Worm (Caenorhabditis elegans) whole organism, L1 larva: Measurements from ENCODE around the gene C15H9.11.

Experiments used
- Y116A8C.19 ChIP-seq: sonication (generic microtip); optimal IDR thresholded peaks from 2 replicates; lab custom pipeline; 2016; ENCODE audit warnings: missing compliant biosample characterization, missing genetic modification characterization, borderline replicate concordance
- aha-1 ChIP-seq: fragments of 150-350 bp; optimal IDR thresholded peaks from 2 replicates; lab custom pipeline; 2014; ENCODE audit warnings: missing biosample characterization, missing genetic modification characterization
- alr-1 ChIP-seq: fragments of 200-800 bp; sonication (Bioruptor generic); optimal IDR thresholded peaks from 2 replicates; lab custom pipeline; 2018; ENCODE audit warnings: borderline replicate concordance, mild to moderate bottlenecking, missing genetic modification characterization, missing compliant biosample characterization
- aly-2 ChIP-seq: fragments of 150-350 bp; optimal IDR thresholded peaks from 2 replicates; lab custom pipeline; 2014; ENCODE audit warnings: missing biosample characterization, missing genetic modification characterization
- blmp-1 ChIP-seq: fragments of 150-350 bp; optimal IDR thresholded peaks from 2 replicates; lab custom pipeline; 2014; ENCODE audit warnings: missing biosample characterization, missing genetic modification characterization
- ceh-63 ChIP-seq: fragments of 200-800 bp; sonication (Bioruptor generic); optimal IDR thresholded peaks from 2 replicates; lab custom pipeline; 2018; ENCODE audit warnings: mild to moderate bottlenecking, missing genetic modification characterization, missing compliant biosample characterization
- ceh-8 ChIP-seq: fragments of 200-800 bp; sonication (Bioruptor generic); optimal IDR thresholded peaks from 2 replicates; lab custom pipeline; 2018; ENCODE audit warnings: mild to moderate bottlenecking, missing genetic modification characterization, moderate library complexity, missing compliant biosample characterization
- ceh-82 ChIP-seq, 3 experiments: fragments of 150-350 bp in 1 of 3; sonication (generic microtip) in 2 of 3; optimal IDR thresholded peaks; 2 replicates each; lab custom pipeline; 2014 to 2017; ENCODE audit warnings: missing biosample characterization in 3 of 3, missing genetic modification characterization in 3 of 3
- dpl-1 ChIP-seq, 3 experiments: fragments of 150-350 bp in 2 of 3; sonication (generic microtip) in 1 of 3; optimal IDR thresholded peaks; 2 replicates each; lab custom pipeline; 2014 to 2017; ENCODE audit warnings: missing biosample characterization in 3 of 3, missing genetic modification characterization in 3 of 3, missing genetic modification reagents in 3 of 3
- dsc-1 ChIP-seq: sonication (generic microtip); optimal IDR thresholded peaks from 2 replicates; lab custom pipeline; 2016; ENCODE audit warnings: mild to moderate bottlenecking, missing genetic modification characterization, missing compliant biosample characterization
- efl-1 ChIP-seq, 4 experiments: fragments of 150-350 bp; optimal IDR thresholded peaks in 3 of 4; peaks in 1 of 4; 1 replicate in 1 of 4; 2 replicates in 3 of 4; lab custom pipeline; 2014; ENCODE audit warnings: missing biosample characterization in 2 of 4, missing genetic modification characterization in 2 of 4, missing genetic modification reagents in 2 of 4
- efl-3 ChIP-seq: fragments of 200-800 bp; sonication (Bioruptor generic); optimal IDR thresholded peaks from 2 replicates; lab custom pipeline; 2018; ENCODE audit warnings: mild to moderate bottlenecking, missing genetic modification characterization, missing compliant biosample characterization
- elt-2 ChIP-seq: sonication (generic microtip); optimal IDR thresholded peaks from 2 replicates; lab custom pipeline; 2016; ENCODE audit warnings: missing genetic modification characterization, mild to moderate bottlenecking, inconsistent platforms, missing compliant biosample characterization, missing genetic modification reagents
- fkh-10 ChIP-seq: sonication (generic microtip); optimal IDR thresholded peaks from 2 replicates; lab custom pipeline; 2017; ENCODE audit warnings: missing biosample characterization, missing genetic modification reagents, missing genetic modification characterization
- fkh-4 ChIP-seq: sonication (generic microtip); optimal IDR thresholded peaks from 2 replicates; lab custom pipeline; 2016; ENCODE audit warnings: missing compliant biosample characterization, missing genetic modification characterization, borderline replicate concordance
- hlh-4 ChIP-seq: sonication (generic microtip); optimal IDR thresholded peaks from 2 replicates; lab custom pipeline; 2016; ENCODE audit warnings: mild to moderate bottlenecking, missing genetic modification characterization, missing compliant biosample characterization
- hpl-2 ChIP-seq: fragments of 150-350 bp; optimal IDR thresholded peaks from 2 replicates; lab custom pipeline; 2014; ENCODE audit warnings: missing biosample characterization, missing genetic modification reagents, missing genetic modification characterization
- irx-1 ChIP-seq: sonication (generic microtip); optimal IDR thresholded peaks from 2 replicates; lab custom pipeline; 2016; ENCODE audit warnings: missing genetic modification characterization, missing compliant biosample characterization
- lin-13 ChIP-seq: fragments of 150-350 bp; optimal IDR thresholded peaks from 2 replicates; lab custom pipeline; 2014; ENCODE audit warnings: missing biosample characterization, missing genetic modification reagents, missing genetic modification characterization
- lin-14 ChIP-seq: fragments of 200-800 bp; sonication (Bioruptor generic); optimal IDR thresholded peaks from 2 replicates; lab custom pipeline; 2018; ENCODE audit warnings: mild to moderate bottlenecking, missing genetic modification characterization, moderate library complexity, missing compliant biosample characterization
- lin-15B ChIP-seq: fragments of 150-350 bp; sonication (generic microtip); optimal IDR thresholded peaks from 3 replicates; lab custom pipeline; 2014; ENCODE audit warnings: missing biosample characterization, missing genetic modification characterization
- lin-39 ChIP-seq: fragments of 150-350 bp; optimal IDR thresholded peaks from 2 replicates; lab custom pipeline; 2014; ENCODE audit warnings: missing biosample characterization, missing genetic modification reagents, missing genetic modification characterization
- lsy-2 ChIP-seq, 2 experiments: fragments of 150-350 bp; optimal IDR thresholded peaks; 2 replicates each; lab custom pipeline; 2014; ENCODE audit warnings: missing biosample characterization in 2 of 2, missing genetic modification characterization in 2 of 2
- mab-9 ChIP-seq: fragments of 200-800 bp; sonication (Bioruptor generic); IDR thresholded peaks from 2 replicates; pipeline ENCODE4 v1.3.6; 2022; ENCODE audit warnings: missing genetic modification reagents, missing genetic modification characterization, missing compliant biosample characterization
- mef-2 ChIP-seq: fragments of 150-350 bp; optimal IDR thresholded peaks from 2 replicates; lab custom pipeline; 2014; ENCODE audit warnings: missing biosample characterization, missing genetic modification characterization
- mep-1 ChIP-seq: fragments of 150-350 bp; optimal IDR thresholded peaks from 2 replicates; lab custom pipeline; 2014; ENCODE audit warnings: missing biosample characterization, missing genetic modification characterization
- nhr-11 ChIP-seq: fragments of 150-350 bp; optimal IDR thresholded peaks from 2 replicates; lab custom pipeline; 2014; ENCODE audit warnings: missing biosample characterization, missing genetic modification characterization
- nhr-47 ChIP-seq: sonication (generic microtip); optimal IDR thresholded peaks from 2 replicates; lab custom pipeline; 2016; ENCODE audit warnings: mild to moderate bottlenecking, missing genetic modification characterization, moderate library complexity, missing compliant biosample characterization
- nhr-71 ChIP-seq: sonication (generic microtip); optimal IDR thresholded peaks from 2 replicates; lab custom pipeline; 2016; ENCODE audit warnings: mild to moderate bottlenecking, missing genetic modification characterization, moderate library complexity, missing compliant biosample characterization
- nhr-76 ChIP-seq: sonication (generic microtip); optimal IDR thresholded peaks from 2 replicates; lab custom pipeline; 2017; ENCODE audit warnings: missing biosample characterization, missing genetic modification characterization
- nhr-84 ChIP-seq: sonication (generic microtip); optimal IDR thresholded peaks from 2 replicates; lab custom pipeline; 2017; ENCODE audit warnings: missing biosample characterization, missing genetic modification characterization
- nhr-85 ChIP-seq: sonication (generic microtip); peaks from one replicate; lab custom pipeline; 2016; ENCODE audit warnings: missing genetic modification characterization, inconsistent platforms, missing compliant biosample characterization
- nhr-90 ChIP-seq: sonication (generic microtip); optimal IDR thresholded peaks from 2 replicates; lab custom pipeline; 2016; ENCODE audit warnings: mild to moderate bottlenecking, missing genetic modification characterization, missing compliant biosample characterization; ENCODE audit not compliant: poor library complexity
- pag-3 ChIP-seq: sonication (generic microtip); optimal IDR thresholded peaks from 2 replicates; lab custom pipeline; 2017; ENCODE audit warnings: missing genetic modification characterization, mild to moderate bottlenecking, missing compliant biosample characterization, antibody characterized with exemption, borderline replicate concordance; ENCODE audit not compliant: insufficient read depth
- pqm-1 ChIP-seq: sonication (generic microtip); optimal IDR thresholded peaks from 3 replicates; lab custom pipeline; 2017; ENCODE audit warnings: missing biosample characterization, missing genetic modification characterization
- skn-1 ChIP-seq: fragments of 150-350 bp; optimal IDR thresholded peaks from 2 replicates; lab custom pipeline; 2014; ENCODE audit warnings: missing biosample characterization, missing genetic modification characterization
- sup-37 ChIP-seq: fragments of 200-800 bp; sonication (Bioruptor generic); optimal IDR thresholded peaks from 2 replicates; lab custom pipeline; 2018; ENCODE audit warnings: mild to moderate bottlenecking, missing genetic modification characterization, missing compliant biosample characterization
- tbx-2 ChIP-seq: sonication (generic microtip); optimal IDR thresholded peaks from 2 replicates; lab custom pipeline; 2016; ENCODE audit warnings: missing genetic modification characterization, missing compliant biosample characterization
- unc-30 ChIP-seq: sonication (generic microtip); optimal IDR thresholded peaks from 2 replicates; lab custom pipeline; 2017; ENCODE audit warnings: missing biosample characterization, missing genetic modification characterization
- unc-86 ChIP-seq: sonication (generic microtip); optimal IDR thresholded peaks from 2 replicates; lab custom pipeline; 2016; ENCODE audit warnings: missing genetic modification characterization, missing compliant biosample characterization
- vab-15 ChIP-seq: sonication (generic microtip); optimal IDR thresholded peaks from 2 replicates; lab custom pipeline; 2017; ENCODE audit warnings: missing genotype, mild to moderate bottlenecking, missing genetic modification characterization, missing compliant biosample characterization
- xbp-1 ChIP-seq: sonication (generic microtip); optimal IDR thresholded peaks from 2 replicates; lab custom pipeline; 2016; ENCODE audit warnings: missing genetic modification characterization, missing compliant biosample characterization
- zag-1 ChIP-seq: fragments of 150-350 bp; optimal IDR thresholded peaks from 2 replicates; lab custom pipeline; 2014; ENCODE audit warnings: missing biosample characterization, missing genetic modification characterization
- ztf-11 ChIP-seq, 2 experiments: sonication (generic microtip); optimal IDR thresholded peaks; 2 replicates each; lab custom pipeline; 2016 to 2017; ENCODE audit warnings: missing genetic modification characterization in 2 of 2, missing biosample characterization in 1 of 2, missing compliant biosample characterization in 1 of 2
- ztf-4 ChIP-seq: fragments of 150-350 bp; optimal IDR thresholded peaks from 2 replicates; lab custom pipeline; 2014; ENCODE audit warnings: missing biosample characterization, missing genetic modification characterization

Gene C15H9.11

DNA sequence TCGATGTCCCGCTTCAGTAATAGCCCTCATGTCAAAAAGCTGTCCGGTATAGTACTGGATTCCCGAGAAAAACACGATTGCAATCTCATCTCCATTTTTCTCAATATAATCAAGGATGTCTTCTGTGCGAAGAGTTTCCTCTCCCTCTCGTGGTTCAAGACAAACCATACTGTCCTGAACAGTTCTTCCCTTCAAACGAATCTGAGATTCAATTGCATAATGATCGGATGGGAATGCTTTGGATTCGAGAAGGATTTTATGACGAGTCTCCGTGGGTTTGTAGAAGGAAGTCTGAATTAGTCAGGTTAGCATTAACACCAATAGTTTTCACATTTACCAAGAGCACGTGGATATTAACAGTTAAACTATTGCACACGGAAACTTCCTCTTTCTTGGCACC is 4.8 kb upstream of the C15H9.11 start:
- no peak for TF ChIP-seq ceh-82 (tag; optimal IDR thresholded peaks at IDR 0.05; lab: Kevin White, UChicago)
- TF ChIP-seq mab-9 = no peak
- no peak for TF ChIP-seq Y116A8C.19

DNA sequence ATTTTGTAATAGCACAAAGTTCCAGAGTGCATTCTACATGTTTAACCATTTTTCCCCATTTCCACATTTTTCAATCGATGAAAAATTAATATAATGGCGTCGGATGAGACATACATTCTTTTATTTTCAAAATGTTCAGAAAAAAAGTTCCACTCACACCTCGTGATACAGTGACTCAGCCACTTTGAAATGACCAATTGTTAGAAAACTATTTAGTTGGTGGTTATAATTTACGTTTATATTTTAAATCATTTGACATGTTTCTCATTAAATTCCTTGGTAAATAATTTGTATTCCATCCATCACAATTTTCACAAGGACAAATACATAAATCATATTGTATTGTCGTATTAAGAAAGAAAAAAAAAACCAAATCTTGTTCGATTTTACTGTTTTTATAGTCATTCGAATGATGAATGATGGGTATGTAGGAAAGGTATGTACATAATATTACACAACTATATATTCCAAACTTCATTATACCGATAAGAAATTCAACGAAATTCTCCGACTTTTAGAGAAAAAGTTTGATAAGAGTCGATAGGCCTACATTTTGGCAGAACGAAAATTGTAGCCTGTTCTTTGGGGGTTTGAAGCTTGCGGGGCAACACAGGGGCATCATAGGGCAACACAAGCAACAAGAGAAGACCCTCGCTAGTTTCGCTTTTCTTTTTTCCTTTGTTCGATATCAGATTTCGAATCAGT is 2.6 kb downstream of the C15H9.11 start:
- no peak for TF ChIP-seq efl-1 (optimal IDR thresholded peaks at IDR 0.05; lab: Kevin White, UChicago)
- TF ChIP-seq efl-1 (GFP tag; optimal IDR thresholded peaks at IDR 0.05 in 1 of 2; lab: Kevin White, UChicago) = peak in 1 of 2 experiments; percentile 56
- no peak for TF ChIP-seq tbx-2 (tag; lab: Kevin White, UChicago)
- peak; percentile 0 for TF ChIP-seq elt-2 (tag; lab: Kevin White, UChicago)
- TF ChIP-seq pag-3 (tag; lab: Kevin White, UChicago) = no peak
- TF ChIP-seq unc-86 = no peak
- TF ChIP-seq dsc-1 = no peak
- TF ChIP-seq mep-1 = no peak
- peak; percentile 83 for TF ChIP-seq blmp-1
- TF ChIP-seq efl-3 (GFP tag; lab: Kevin White, UChicago) = no peak
- TF ChIP-seq fkh-4 (tag; lab: Kevin White, UChicago) = no peak

DNA sequence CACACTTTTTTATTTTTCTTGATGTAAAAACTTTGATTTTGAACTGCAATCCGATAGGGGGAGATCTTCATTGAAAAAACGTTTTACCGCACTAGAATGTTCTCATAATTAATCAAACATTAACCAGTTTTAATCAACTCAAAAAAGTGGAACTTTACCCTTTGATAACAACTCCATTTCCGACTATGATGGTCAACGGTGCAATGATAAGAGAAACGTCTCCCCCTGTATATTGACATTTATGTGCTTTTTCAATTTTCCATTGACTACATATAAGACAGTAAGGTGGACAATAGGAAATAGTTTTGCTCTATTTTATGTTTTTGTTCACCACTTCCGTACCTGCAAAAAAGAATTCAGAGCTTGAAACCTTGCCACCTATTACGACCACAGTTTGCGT is 4.8 kb downstream of the C15H9.11 start:
- TF ChIP-seq sup-37 (GFP tag; lab: Kevin White, UChicago) (no peak), skn-1 (no peak), elt-2 (tag; lab: Kevin White, UChicago) (peak; percentile 30), ceh-63 (GFP tag; lab: Kevin White, UChicago) (no peak), irx-1 (tag; lab: Kevin White, UChicago) (no peak), hlh-4 (no peak), pqm-1 (tag; lab: Kevin White, UChicago) (peak; percentile 44), blmp-1 (no peak), nhr-71 (tag; lab: Kevin White, UChicago) (no peak), nhr-84 (no peak), aly-2 (tag; lab: Kevin White, UChicago) (no peak)

DNA sequence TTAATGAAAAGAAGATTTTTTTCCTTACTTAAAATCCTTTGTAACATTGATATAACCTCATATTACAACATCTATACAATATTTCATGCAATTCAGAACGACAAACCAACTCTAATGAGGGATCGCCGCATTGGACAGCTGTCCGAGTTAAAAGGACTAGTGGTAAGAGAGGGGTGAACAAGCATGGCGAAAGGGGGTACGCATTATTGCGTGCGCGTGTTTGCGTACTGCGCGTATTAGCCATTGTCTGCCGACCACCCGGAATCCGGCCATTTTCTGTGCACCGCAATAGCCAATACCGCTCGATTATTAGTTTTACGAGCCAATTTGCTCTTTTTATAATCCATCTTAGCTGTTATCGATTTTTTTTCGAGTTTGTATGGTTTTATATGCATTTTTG is 5.6 kb downstream of the C15H9.11 start, which contains the start of gene C15H9.4:
TSS of gene C15H9.4 (plus strand) at position 93 of the 400 bp plus-strand sequence.
- TF ChIP-seq lin-13 (GFP tag; lab: Kevin White, UChicago) = no peak
- TF ChIP-seq ceh-8 = no peak
- TF ChIP-seq unc-86 = peak; percentile 18
- no peak for TF ChIP-seq mef-2 (tag; lab: Kevin White, UChicago)
- peak; percentile 78 for TF ChIP-seq lin-14 (GFP tag; lab: Kevin White, UChicago)
- peak in 2 of 3 experiments; percentile 13 to 17 for TF ChIP-seq dpl-1 (GFP tag; optimal IDR thresholded peaks at IDR 0.05; lab: Kevin White, UChicago)
- TF ChIP-seq nhr-90 (tag; lab: Kevin White, UChicago) = peak; percentile 30
- no peak for TF ChIP-seq mab-9
- TF ChIP-seq nhr-76 = no peak
- TF ChIP-seq zag-1 (tag; lab: Kevin White, UChicago) = no peak
- TF ChIP-seq ztf-4 (tag; lab: Kevin White, UChicago) = no peak
- TF ChIP-seq irx-1 (tag; lab: Kevin White, UChicago) = no peak
- no peak for TF ChIP-seq nhr-11
- TF ChIP-seq aha-1 (tag; lab: Kevin White, UChicago) = no peak
- TF ChIP-seq xbp-1 (tag; lab: Kevin White, UChicago) = peak; percentile 98
- TF ChIP-seq vab-15 (tag; lab: Kevin White, UChicago) = peak; percentile 26
- TF ChIP-seq lin-15B (tag; lab: Kevin White, UChicago) = no peak
- TF ChIP-seq unc-30 = no peak
- TF ChIP-seq sup-37 (GFP tag; lab: Kevin White, UChicago) = no peak
- no peak for TF ChIP-seq elt-2 (tag; lab: Kevin White, UChicago)
- no peak for TF ChIP-seq hlh-4
- TF ChIP-seq dsc-1 = peak; percentile 46
- no peak for TF ChIP-seq efl-3 (GFP tag; lab: Kevin White, UChicago)
- TF ChIP-seq nhr-47 (tag; lab: Kevin White, UChicago) = peak; percentile 61
- no peak for TF ChIP-seq hpl-2
- TF ChIP-seq lsy-2 (tag; optimal IDR thresholded peaks at IDR 0.05; lab: Kevin White, UChicago) = peak; percentile 19 to 46
- TF ChIP-seq nhr-85 = peak; percentile 54
- TF ChIP-seq ceh-82 (tag; optimal IDR thresholded peaks at IDR 0.05; lab: Kevin White, UChicago) = peak; percentile 30 to 58 (median 51)
- peak in 1 of 2 experiments; percentile 37 for TF ChIP-seq ztf-11 (tag; optimal IDR thresholded peaks at IDR 0.05; lab: Kevin White, UChicago)
- no peak for TF ChIP-seq lin-39 (tag; lab: Kevin White, UChicago)
- TF ChIP-seq fkh-10 (GFP tag; lab: Kevin White, UChicago) = no peak
- TF ChIP-seq nhr-71 (tag; lab: Kevin White, UChicago) = peak; percentile 69
- no peak for TF ChIP-seq alr-1 (tag; lab: Kevin White, UChicago)
